Worm (Caenorhabditis elegans) whole organism, young adult: ENCODE data around the gene sel-1.

Experiments used
- F37B4.10 ChIP-seq: fragments of 200-800 bp; sonication (Bioruptor generic); IDR thresholded peaks from 2 replicates; pipeline ENCODE4 v1.3.6; 2022; ENCODE audit warnings: missing genetic modification characterization, missing compliant biosample characterization
- Y53G8AR.9 ChIP-seq: fragments of 200-800 bp; sonication (Bioruptor generic); conservative IDR thresholded peaks from 2 replicates; pipeline ENCODE4 v1.3.6; 2022; ENCODE audit warnings: missing genetic modification reagents, missing genetic modification characterization, missing compliant biosample characterization
- Y67H2A.10 ChIP-seq: fragments of 200-800 bp; sonication (Bioruptor generic); conservative IDR thresholded peaks from 2 replicates; pipeline ENCODE4 v1.3.6; 2022; ENCODE audit warnings: missing genetic modification reagents, missing genetic modification characterization, missing compliant biosample characterization
- Y79H2A.3 ChIP-seq: fragments of 200-800 bp; sonication (Bioruptor generic); conservative IDR thresholded peaks from 2 replicates; pipeline ENCODE4 v1.3.6; 2022; ENCODE audit warnings: missing genetic modification reagents, missing genetic modification characterization, missing compliant biosample characterization
- bed-1 ChIP-seq: fragments of 200-800 bp; sonication (Bioruptor generic); IDR thresholded peaks from 2 replicates; pipeline ENCODE4 v1.3.6; 2022; ENCODE audit warnings: missing genetic modification reagents, missing genetic modification characterization, missing compliant biosample characterization
- ets-4 ChIP-seq: fragments of 200-800 bp; sonication (Bioruptor generic); optimal IDR thresholded peaks from 2 replicates; lab custom pipeline; 2018; ENCODE audit warnings: mild to moderate bottlenecking, missing genetic modification characterization, missing compliant biosample characterization
- fkh-3 ChIP-seq: sonication (generic microtip); optimal IDR thresholded peaks from 2 replicates; lab custom pipeline; 2016; ENCODE audit warnings: mild to moderate bottlenecking, missing genetic modification characterization, missing compliant biosample characterization
- hrde-1 ChIP-seq: sonication (generic microtip); optimal IDR thresholded peaks from 2 replicates; lab custom pipeline; 2016; ENCODE audit warnings: missing genetic modification characterization, mild to moderate bottlenecking, missing compliant biosample characterization, moderate library complexity, missing genotype, missing genetic modification reagents, borderline replicate concordance
- lin-35 ChIP-seq, 3 experiments: fragments of 150-350 bp in 2 of 3; sonication (generic microtip) in 1 of 3; optimal IDR thresholded peaks; 2 replicates each; lab custom pipeline; 2014 to 2018; ENCODE audit warnings: missing biosample characterization in 3 of 3, missing genetic modification characterization in 3 of 3, missing genetic modification reagents in 3 of 3
- madf-8 ChIP-seq: fragments of 200-800 bp; sonication (Bioruptor generic); conservative IDR thresholded peaks from 2 replicates; pipeline ENCODE4 v1.3.6; 2022; ENCODE audit warnings: missing genetic modification reagents, missing genetic modification characterization, missing compliant biosample characterization
- nfya-1 ChIP-seq: sonication (generic microtip); optimal IDR thresholded peaks from 2 replicates; lab custom pipeline; 2017; ENCODE audit warnings: antibody characterized with exemption, missing compliant biosample characterization, missing genetic modification characterization, borderline replicate concordance; ENCODE audit not compliant: insufficient read depth
- sea-2 ChIP-seq: fragments of 200-800 bp; sonication (Bioruptor generic); IDR thresholded peaks from 2 replicates; pipeline ENCODE4 v1.3.6; 2022; ENCODE audit warnings: missing genetic modification characterization, missing compliant biosample characterization
- snpc-4 ChIP-seq, 5 experiments: fragments of 150-350 bp in 1 of 5; sonication (generic microtip) in 4 of 5; optimal IDR thresholded peaks; 2 replicates each; lab custom pipeline; 2014 to 2018; ENCODE audit warnings: missing genetic modification characterization in 5 of 5, missing biosample characterization in 3 of 5, antibody characterized with exemption in 2 of 5, mild to moderate bottlenecking in 2 of 5, missing compliant biosample characterization in 2 of 5, missing genotype in 2 of 5, moderate library complexity in 2 of 5, missing genetic modification reagents in 1 of 5
- sptf-2 ChIP-seq: fragments of 200-800 bp; sonication (Bioruptor generic); optimal IDR thresholded peaks from 2 replicates; lab custom pipeline; 2018; ENCODE audit warnings: mild to moderate bottlenecking, missing genetic modification characterization, missing compliant biosample characterization

ce11 chrV:12538984-12539852 is 21.3 kb upstream of the sel-1 start:
- TF ChIP-seq Y53G8AR.9 (GFP tag; lab: Robert Waterston, UW) (no peak), nfya-1 (no peak), fkh-3 (no peak), lin-35 (GFP tag; optimal IDR thresholded peaks at IDR 0.05; lab: Kevin White, UChicago) (no peak), ets-4 (GFP tag; lab: Kevin White, UChicago) (no peak), bed-1 (GFP tag; lab: Robert Waterston, UW) (no peak), sea-2 (GFP tag; lab: Robert Waterston, UW) (no peak), sptf-2 (GFP tag; lab: Kevin White, UChicago) (no peak), snpc-4 (GFP tag; optimal IDR thresholded peaks at IDR 0.05; lab: Kevin White, UChicago) (no peak), snpc-4 (tag; optimal IDR thresholded peaks at IDR 0.05; lab: Kevin White, UChicago) (no peak), hrde-1 (tag; lab: Kevin White, UChicago) (no peak), F37B4.10 (GFP tag; lab: Robert Waterston, UW) (no peak), madf-8 (GFP tag; lab: Robert Waterston, UW) (no peak), Y79H2A.3 (no peak), Y67H2A.10 (GFP tag; lab: Robert Waterston, UW) (no peak)
